Worm (Caenorhabditis elegans): ENCODE measurements around the gene clp-1.
A peak's percentile ranks its signal among the peaks of the same experiment; 100 is the strongest.
"Not testable (repeated sequence)": the region's sequence is repeated elsewhere in the genome, so short reads cannot be mapped to it uniquely, and the experiment has no call there.

Gene clp-1

DNA sequence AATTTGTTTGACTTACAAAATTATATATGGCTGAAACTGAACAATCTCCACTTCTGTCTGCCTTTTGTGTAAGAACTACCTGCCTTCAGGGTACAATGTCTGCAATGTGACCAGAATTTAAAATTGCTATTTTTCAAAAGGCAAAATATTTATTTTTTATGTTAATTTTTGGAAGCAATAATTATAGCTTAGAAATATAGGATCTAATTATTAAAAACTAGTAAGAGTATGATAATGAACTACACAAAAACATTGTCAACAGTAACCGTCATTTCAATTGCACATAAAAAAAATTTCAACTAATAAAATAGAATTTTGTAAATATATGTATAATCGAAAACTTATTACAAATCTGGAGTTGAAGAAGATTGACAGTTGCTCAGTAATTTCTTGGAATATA lies 22.8 kb upstream of the clp-1 start, which contains the start of gene C29E4.9:
Gene C29E4.9 (minus strand): TSS at position 101 of the 400 bp plus-strand sequence.
- TF ChIP-seq elt-1 (tag; optimal IDR thresholded peaks at IDR 0.05) (no peak), ztf-4 (tag; optimal IDR thresholded peaks at IDR 0.05) (no peak), mab-5 (tag; optimal IDR thresholded peaks at IDR 0.05) (no peak), nhr-23 (tag; optimal IDR thresholded peaks at IDR 0.05) (no peak), nhr-10 (tag; optimal IDR thresholded peaks at IDR 0.05) (no peak), snpc-4 (tag; optimal IDR thresholded peaks at IDR 0.05) (no peak), fos-1 (tag; optimal IDR thresholded peaks at IDR 0.05) (no peak), nhr-237 (tag; optimal IDR thresholded peaks at IDR 0.05) (no peak), ZK546.5 (tag; optimal IDR thresholded peaks at IDR 0.05) (no peak), lin-39 (tag; optimal IDR thresholded peaks at IDR 0.05) (no peak), peb-1 (tag; optimal IDR thresholded peaks at IDR 0.05) (no peak), sma-9 (GFP tag; optimal IDR thresholded peaks at IDR 0.05) (no peak), sma-9 (tag; optimal IDR thresholded peaks at IDR 0.05) (no peak), C34F6.9 (tag; optimal IDR thresholded peaks at IDR 0.05) (no peak), nhr-6 (tag; optimal IDR thresholded peaks at IDR 0.05) (no peak), ama-1 (optimal IDR thresholded peaks at IDR 0.05) (no peak), egl-27 (tag; optimal IDR thresholded peaks at IDR 0.05) (no peak), elt-3 (tag; optimal IDR thresholded peaks at IDR 0.05) (no peak), nhr-12 (tag; optimal IDR thresholded peaks at IDR 0.05) (no peak), ceh-82 (tag; optimal IDR thresholded peaks at IDR 0.05) (no peak), blmp-1 (tag; optimal IDR thresholded peaks at IDR 0.05; ENCODE audit: insufficient read depth) (no peak)

ce11 chrIII:7958085-7958484 lies 21.7 kb upstream of the clp-1 start, which contains the start of gene C29E4.11:
Gene C29E4.11, minus strand, starts transcription at chrIII:7958114.
- TF ChIP-seq sma-9 (GFP tag; optimal IDR thresholded peaks at IDR 0.05) (no peak), sma-9 (tag; optimal IDR thresholded peaks at IDR 0.05) (no peak), unc-55 (GFP tag; optimal IDR thresholded peaks at IDR 0.05) (peak; percentile 40), C34F6.9 (tag; optimal IDR thresholded peaks at IDR 0.05) (peak; percentile 74), lsy-2 (tag; optimal IDR thresholded peaks at IDR 0.05) (peak in 1 of 2 experiments; percentile 40), alr-1 (tag; optimal IDR thresholded peaks at IDR 0.05) (no peak)

ce11 chrIII:7958922-7959609 lies 20.7 kb upstream of the clp-1 start, which contains the start of gene F54H12.10:
Gene F54H12.10, minus strand, starts transcription at chrIII:7958972.
- TF ChIP-seq alr-1 (tag; optimal IDR thresholded peaks at IDR 0.05); nhr-129 (tag; optimal IDR thresholded peaks at IDR 0.05); ztf-1 (GFP tag; conservative IDR thresholded peaks at IDR 0.05): not testable (repeated sequence)

DNA sequence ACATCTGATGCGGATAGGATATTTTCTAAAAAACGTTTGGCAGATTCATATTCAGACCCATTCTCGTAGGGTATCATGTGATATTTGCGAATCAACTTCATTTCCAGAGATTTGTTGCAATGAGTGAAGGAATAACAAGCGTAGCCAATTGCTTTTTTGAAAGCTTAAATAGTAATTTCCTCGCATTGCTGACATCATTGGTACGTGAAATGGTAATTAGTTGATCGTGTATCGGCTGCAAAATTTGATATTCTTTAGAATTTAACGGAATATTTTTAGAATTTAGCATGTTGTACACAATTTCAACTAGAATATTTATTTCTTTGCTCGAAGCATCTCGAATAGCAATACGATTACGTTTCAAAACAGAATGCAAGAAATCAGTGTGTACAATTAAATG lies 17.1 kb upstream of the clp-1 start, which contains the start of gene F54H12.4:
Gene F54H12.4 (minus strand): TSS at position 101 of the 400 bp plus-strand sequence.
- not testable (repeated sequence) for TF ChIP-seq unc-55 (GFP tag; optimal IDR thresholded peaks at IDR 0.05); Y55F3AM.14 (GFP tag; optimal IDR thresholded peaks at IDR 0.05); ZK546.5 (tag; optimal IDR thresholded peaks at IDR 0.05)

- not testable (repeated sequence) for TF ChIP-seq gmeb-1, lin-39, crh-2 (tag; optimal IDR thresholded peaks at IDR 0.05)
Measured at ce11 chrIII:7964281-7964680, 15.5 kb upstream of the clp-1 start, which contains the start of gene F54H12.2. Gene F54H12.2, plus strand, starts transcription at chrIII:7964581.

ce11 chrIII:7969121-7969520 lies 10.6 kb upstream of the clp-1 start, which contains the start of the genes F54H12.8 and F54H12.7:
Gene F54H12.8, minus strand, starts transcription at chrIII:7969221.
Gene F54H12.7, plus strand, starts transcription at chrIII:7969349.
- TF ChIP-seq lin-13 (GFP tag; optimal IDR thresholded peaks at IDR 0.05) (no peak), sem-4 (tag; optimal IDR thresholded peaks at IDR 0.05) (no peak), nhr-129 (tag; optimal IDR thresholded peaks at IDR 0.05) (no peak), nhr-23 (tag; optimal IDR thresholded peaks at IDR 0.05) (no peak), Y55F3AM.14 (GFP tag; optimal IDR thresholded peaks at IDR 0.05) (no peak), alr-1 (tag; optimal IDR thresholded peaks at IDR 0.05) (no peak), mdl-1 (tag; optimal IDR thresholded peaks at IDR 0.05) (no peak), lin-11 (tag; optimal IDR thresholded peaks at IDR 0.05) (no peak), egl-27 (tag; optimal IDR thresholded peaks at IDR 0.05) (no peak), mbf-1 (tag; optimal IDR thresholded peaks at IDR 0.05) (no peak), elt-1 (tag; optimal IDR thresholded peaks at IDR 0.05) (no peak), nhr-237 (tag; optimal IDR thresholded peaks at IDR 0.05) (no peak), mab-5 (tag; optimal IDR thresholded peaks at IDR 0.05) (no peak), sma-9 (GFP tag; optimal IDR thresholded peaks at IDR 0.05) (no peak), sma-9 (tag; optimal IDR thresholded peaks at IDR 0.05) (no peak), nhr-21 (tag; optimal IDR thresholded peaks at IDR 0.05) (no peak), F13H6.1 (tag; optimal IDR thresholded peaks at IDR 0.05) (no peak), skn-1 (tag; optimal IDR thresholded peaks at IDR 0.05) (no peak), lin-39 (tag; optimal IDR thresholded peaks at IDR 0.05) (no peak), peb-1 (tag; optimal IDR thresholded peaks at IDR 0.05) (no peak), gmeb-1 (tag; optimal IDR thresholded peaks at IDR 0.05) (no peak)
